Worm (Caenorhabditis elegans) whole organism, late embryonic: ENCODE results near the gene tars-1.
A peak's percentile ranks its signal among the peaks of the same experiment; 100 is the strongest.

Experiments
- C08G9.2 ChIP-seq: sonication (generic microtip); optimal IDR thresholded peaks from 2 replicates; lab custom pipeline; 2016; ENCODE audit warnings: mild to moderate bottlenecking, missing genetic modification characterization, moderate library complexity, missing compliant biosample characterization
- C38D4.7 ChIP-seq: fragments of 200-800 bp; sonication (Bioruptor generic); optimal IDR thresholded peaks from 2 replicates; lab custom pipeline; 2018; ENCODE audit warnings: mild to moderate bottlenecking, missing genetic modification characterization, moderate library complexity, missing compliant biosample characterization
- K09A11.1 ChIP-seq: sonication (generic microtip); optimal IDR thresholded peaks from 2 replicates; lab custom pipeline; 2017; ENCODE audit warnings: antibody characterized with exemption, mild to moderate bottlenecking, missing genetic modification characterization, missing compliant biosample characterization; ENCODE audit not compliant: insufficient read depth
- ahr-1 ChIP-seq: sonication (generic microtip); optimal IDR thresholded peaks from 2 replicates; lab custom pipeline; 2016; ENCODE audit warnings: missing genetic modification characterization, missing compliant biosample characterization
- ama-1 ChIP-seq: fragments of 150-350 bp; optimal IDR thresholded peaks from 2 replicates; lab custom pipeline; 2014
- ceh-14 ChIP-seq: sonication (generic microtip); optimal IDR thresholded peaks from 2 replicates; lab custom pipeline; 2016; ENCODE audit warnings: missing genotype, missing genetic modification characterization, missing compliant biosample characterization
- ceh-18 ChIP-seq: sonication (generic microtip); optimal IDR thresholded peaks from 2 replicates; lab custom pipeline; 2016; ENCODE audit warnings: missing genetic modification characterization, missing compliant biosample characterization
- ceh-19 ChIP-seq: fragments of 200-800 bp; sonication (Bioruptor generic); optimal IDR thresholded peaks from 2 replicates; lab custom pipeline; 2018; ENCODE audit warnings: mild to moderate bottlenecking, missing genetic modification characterization, missing compliant biosample characterization
- ceh-24 ChIP-seq: sonication (generic microtip); optimal IDR thresholded peaks from 2 replicates; lab custom pipeline; 2016; ENCODE audit warnings: mild to moderate bottlenecking, missing genetic modification characterization, missing compliant biosample characterization
- ceh-31 ChIP-seq: sonication (generic microtip); optimal IDR thresholded peaks from 2 replicates; lab custom pipeline; 2016; ENCODE audit warnings: missing genetic modification characterization, missing compliant biosample characterization
- ceh-34 ChIP-seq: sonication (generic microtip); optimal IDR thresholded peaks from 2 replicates; lab custom pipeline; 2016; ENCODE audit warnings: mild to moderate bottlenecking, missing genetic modification characterization, missing compliant biosample characterization
- ceh-6 ChIP-seq: fragments of 200-800 bp; sonication (Bioruptor generic); optimal IDR thresholded peaks from 2 replicates; lab custom pipeline; 2018; ENCODE audit warnings: mild to moderate bottlenecking, missing genetic modification characterization, missing compliant biosample characterization
- dmd-4 ChIP-seq: sonication (generic microtip); optimal IDR thresholded peaks from 2 replicates; lab custom pipeline; 2016; ENCODE audit warnings: borderline replicate concordance, missing genetic modification characterization, missing compliant biosample characterization
- dve-1 ChIP-seq: sonication (generic microtip); optimal IDR thresholded peaks from 2 replicates; lab custom pipeline; 2017; ENCODE audit warnings: antibody characterized with exemption, mild to moderate bottlenecking, missing genetic modification characterization, missing compliant biosample characterization
- elt-2 ChIP-seq: sonication (generic microtip); optimal IDR thresholded peaks from 2 replicates; lab custom pipeline; 2016; ENCODE audit warnings: missing genetic modification reagents, missing genetic modification characterization, missing compliant biosample characterization
- elt-4 ChIP-seq: sonication (generic microtip); optimal IDR thresholded peaks from 2 replicates; lab custom pipeline; 2016; ENCODE audit warnings: missing genetic modification characterization, missing compliant biosample characterization
- ets-4 ChIP-seq: sonication (generic microtip); optimal IDR thresholded peaks from 2 replicates; lab custom pipeline; 2016; ENCODE audit warnings: missing genetic modification characterization, missing compliant biosample characterization
- fax-1 ChIP-seq: sonication (generic microtip); optimal IDR thresholded peaks from 2 replicates; lab custom pipeline; 2016; ENCODE audit warnings: missing genotype, missing genetic modification characterization, missing compliant biosample characterization
- fkh-10 ChIP-seq: fragments of 150-350 bp; optimal IDR thresholded peaks from 2 replicates; lab custom pipeline; 2014; ENCODE audit warnings: missing biosample characterization, missing genetic modification reagents, missing genetic modification characterization
- fkh-6 ChIP-seq: sonication (generic microtip); optimal IDR thresholded peaks from 2 replicates; lab custom pipeline; 2016; ENCODE audit warnings: missing genetic modification characterization, missing compliant biosample characterization
- hlh-8 ChIP-seq: sonication (generic microtip); optimal IDR thresholded peaks from 2 replicates; lab custom pipeline; 2016; ENCODE audit warnings: missing genotype, missing genetic modification characterization, missing compliant biosample characterization
- lim-6 ChIP-seq: sonication (generic microtip); optimal IDR thresholded peaks from 2 replicates; lab custom pipeline; 2016; ENCODE audit warnings: missing genetic modification characterization, missing compliant biosample characterization
- lin-11 ChIP-seq: fragments of 200-800 bp; sonication (Bioruptor generic); optimal IDR thresholded peaks from 2 replicates; lab custom pipeline; 2018; ENCODE audit warnings: mild to moderate bottlenecking, missing genetic modification characterization, missing compliant biosample characterization
- madf-2 ChIP-seq: sonication (generic microtip); optimal IDR thresholded peaks from 2 replicates; lab custom pipeline; 2017; ENCODE audit warnings: missing genetic modification characterization, missing compliant biosample characterization
- mec-3 ChIP-seq: sonication (generic microtip); optimal IDR thresholded peaks from 2 replicates; lab custom pipeline; 2016; ENCODE audit warnings: borderline replicate concordance, missing genetic modification characterization, missing compliant biosample characterization
- nfya-1 ChIP-seq: sonication (generic microtip); optimal IDR thresholded peaks from 2 replicates; lab custom pipeline; 2017; ENCODE audit warnings: missing genetic modification characterization, mild to moderate bottlenecking, missing compliant biosample characterization, antibody characterized with exemption, moderate library complexity
- nhr-232 ChIP-seq: sonication (generic microtip); optimal IDR thresholded peaks from 2 replicates; lab custom pipeline; 2016; ENCODE audit warnings: missing genetic modification characterization, missing compliant biosample characterization
- npax-4 ChIP-seq: sonication (generic microtip); optimal IDR thresholded peaks from 2 replicates; lab custom pipeline; 2016; ENCODE audit warnings: missing genetic modification characterization, missing compliant biosample characterization
- pag-3 ChIP-seq: sonication (generic microtip); optimal IDR thresholded peaks from 2 replicates; lab custom pipeline; 2016; ENCODE audit warnings: missing compliant biosample characterization, missing genetic modification characterization, borderline replicate concordance
- pat-9 ChIP-seq: fragments of 200-800 bp; sonication (Bioruptor generic); optimal IDR thresholded peaks from 2 replicates; lab custom pipeline; 2018; ENCODE audit warnings: mild to moderate bottlenecking, missing genetic modification characterization, moderate library complexity, missing compliant biosample characterization
- pax-1 ChIP-seq: fragments of 150-350 bp; optimal IDR thresholded peaks from 2 replicates; lab custom pipeline; 2014; ENCODE audit warnings: missing biosample characterization, missing genetic modification characterization
- pha-4 ChIP-seq: fragments of 150-350 bp; optimal IDR thresholded peaks from 2 replicates; lab custom pipeline; 2018; ENCODE audit warnings: missing biosample characterization, missing genetic modification reagents, missing genetic modification characterization
- pqm-1 ChIP-seq: sonication (generic microtip); optimal IDR thresholded peaks from 2 replicates; lab custom pipeline; 2016; ENCODE audit warnings: missing genetic modification characterization, missing compliant biosample characterization
- ref-2 ChIP-seq: sonication (generic microtip); optimal IDR thresholded peaks from 2 replicates; lab custom pipeline; 2016; ENCODE audit warnings: missing genetic modification characterization, missing compliant biosample characterization
- rnt-1 ChIP-seq: sonication (generic microtip); optimal IDR thresholded peaks from 2 replicates; lab custom pipeline; 2016; ENCODE audit warnings: missing genetic modification characterization, missing compliant biosample characterization
- sox-4 ChIP-seq: sonication (generic microtip); optimal IDR thresholded peaks from 2 replicates; lab custom pipeline; 2017; ENCODE audit warnings: mild to moderate bottlenecking, missing genetic modification characterization, inconsistent platforms, missing compliant biosample characterization
- ttx-3 ChIP-seq: sonication (generic microtip); optimal IDR thresholded peaks from 2 replicates; lab custom pipeline; 2016; ENCODE audit warnings: missing genetic modification reagents, missing genetic modification characterization, missing compliant biosample characterization
- unc-3 ChIP-seq, 2 experiments: fragments of 200-800 bp in 1 of 2; sonication (Bioruptor generic) in 1 of 2; sonication (generic microtip) in 1 of 2; conservative IDR thresholded peaks in 1 of 2; optimal IDR thresholded peaks in 1 of 2; 2 replicates each; pipeline versions ENCODE4 v1.3.6 to Lab custom; 2016 to 2022; ENCODE audit warnings: missing compliant biosample characterization in 2 of 2, missing genetic modification characterization in 2 of 2, missing genetic modification reagents in 1 of 2
- unc-42 ChIP-seq: sonication (generic microtip); optimal IDR thresholded peaks from 2 replicates; lab custom pipeline; 2016; ENCODE audit warnings: missing genotype, missing genetic modification characterization, missing compliant biosample characterization
- unc-55 ChIP-seq: sonication (generic microtip); optimal IDR thresholded peaks from 2 replicates; lab custom pipeline; 2017; ENCODE audit warnings: missing biosample characterization, missing genetic modification reagents, missing genetic modification characterization
- unc-86 ChIP-seq: sonication (generic microtip); optimal IDR thresholded peaks from 2 replicates; lab custom pipeline; 2016; ENCODE audit warnings: missing genetic modification characterization, missing compliant biosample characterization
- zip-5 ChIP-seq: sonication (generic microtip); optimal IDR thresholded peaks from 2 replicates; lab custom pipeline; 2016; ENCODE audit warnings: missing genetic modification characterization, missing compliant biosample characterization
- ztf-16 ChIP-seq: sonication (generic microtip); optimal IDR thresholded peaks from 2 replicates; lab custom pipeline; 2017; ENCODE audit warnings: missing genetic modification characterization, missing compliant biosample characterization

tars-1 gene

DNA sequence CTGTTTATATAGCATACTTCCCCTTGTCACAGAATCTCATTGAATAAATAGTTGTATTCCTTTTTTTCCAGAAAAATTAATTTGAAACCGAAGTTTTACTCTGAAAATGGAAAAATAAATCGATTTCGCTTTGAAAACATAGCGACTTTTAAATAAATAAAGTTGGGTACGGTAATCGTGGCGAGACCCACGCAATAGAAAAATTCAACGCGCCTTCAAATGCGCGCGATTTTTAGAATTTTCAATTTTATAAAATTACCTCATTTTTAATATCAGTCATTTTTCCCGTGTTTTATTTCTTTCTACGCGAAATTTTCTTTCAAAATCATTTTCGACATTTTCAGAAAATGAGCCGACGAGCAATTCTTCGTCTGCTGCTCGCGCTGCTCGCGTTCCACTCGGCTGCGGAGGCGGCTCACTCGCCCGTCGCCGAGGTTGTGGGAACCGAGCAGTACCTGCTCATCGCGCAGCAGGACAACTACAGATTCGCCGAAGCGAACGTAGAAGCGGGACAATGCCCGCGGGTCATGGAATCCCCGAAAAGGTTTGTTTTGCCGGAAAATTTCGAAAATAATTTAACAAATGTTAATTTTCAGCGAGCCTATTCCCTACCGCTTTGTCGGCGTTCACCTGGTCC, 31.1 kb upstream of the tars-1 start, which contains the start of gene F13D12.5:
Gene F13D12.5, plus strand, starts transcription at position 345 of the 637 bp plus-strand sequence.
- TF ChIP-seq unc-86 (tag; lab: Kevin White, UChicago) = no peak
- no peak for TF ChIP-seq ref-2 (tag; lab: Kevin White, UChicago)
- no peak for TF ChIP-seq elt-4 (tag; lab: Kevin White, UChicago)
- no peak for TF ChIP-seq elt-2 (tag; lab: Kevin White, UChicago)
- TF ChIP-seq ceh-34 (tag; lab: Kevin White, UChicago) = no peak
- no peak for TF ChIP-seq nhr-232
- no peak for TF ChIP-seq pax-1
- TF ChIP-seq unc-3 (GFP tag; conservative IDR thresholded peaks at IDR 0.05; lab: Robert Waterston, UW) = no peak
- TF ChIP-seq unc-3 (tag; optimal IDR thresholded peaks at IDR 0.05; lab: Kevin White, UChicago) = no peak
- no peak for TF ChIP-seq zip-5
- no peak for TF ChIP-seq C38D4.7 (GFP tag; lab: Kevin White, UChicago)
- no peak for TF ChIP-seq ztf-16
- no peak for TF ChIP-seq fkh-10
- TF ChIP-seq ceh-14 (tag; lab: Kevin White, UChicago) = no peak
- no peak for TF ChIP-seq madf-2 (tag; lab: Kevin White, UChicago)
- no peak for TF ChIP-seq fkh-6 (tag; lab: Kevin White, UChicago)
- no peak for TF ChIP-seq pqm-1 (tag; lab: Kevin White, UChicago)
- TF ChIP-seq dmd-4 (tag; lab: Kevin White, UChicago) = no peak

DNA sequence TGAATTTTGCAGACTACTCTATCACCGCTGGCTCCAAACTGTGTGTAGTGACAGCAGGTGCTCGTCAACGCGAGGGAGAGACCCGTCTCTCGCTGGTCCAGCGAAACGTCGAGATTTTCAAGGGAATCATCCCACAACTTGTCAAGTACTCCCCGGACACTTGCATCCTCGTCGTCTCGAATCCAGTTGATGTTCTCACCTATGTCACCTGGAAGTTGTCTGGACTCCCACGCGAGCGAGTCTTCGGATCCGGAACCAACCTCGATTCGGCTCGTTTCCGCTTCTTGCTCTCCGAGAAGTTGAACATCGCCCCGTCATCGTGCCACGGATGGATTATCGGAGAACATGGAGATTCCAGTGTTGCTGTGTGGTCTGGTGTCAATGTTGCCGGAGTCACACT, 30.2 kb upstream of the tars-1 start:
- no peak for TF ChIP-seq pat-9
- TF ChIP-seq ceh-6 (GFP tag; lab: Kevin White, UChicago) = no peak
- no peak for TF ChIP-seq fkh-10
- TF ChIP-seq hlh-8 (tag; lab: Kevin White, UChicago) = no peak
- no peak for TF ChIP-seq fkh-6 (tag; lab: Kevin White, UChicago)
- TF ChIP-seq dve-1 (tag; lab: Kevin White, UChicago) = no peak
- TF ChIP-seq pag-3 = no peak

ce11 chrII:11724362-11724761, 28.9 kb upstream of the tars-1 start:
- TF ChIP-seq npax-4 (tag; lab: Kevin White, UChicago) (no peak), ceh-31 (tag; lab: Kevin White, UChicago) (peak; percentile 34), madf-2 (tag; lab: Kevin White, UChicago) (no peak), fax-1 (tag; lab: Kevin White, UChicago) (no peak), C08G9.2 (tag; lab: Kevin White, UChicago) (no peak), unc-42 (peak; percentile 86), ttx-3 (tag; lab: Kevin White, UChicago) (no peak), ets-4 (tag; lab: Kevin White, UChicago) (no peak), zip-5 (no peak), mec-3 (tag; lab: Kevin White, UChicago) (no peak), ceh-19 (no peak), ref-2 (tag; lab: Kevin White, UChicago) (no peak), unc-55 (GFP tag; lab: Kevin White, UChicago) (peak; percentile 29), nhr-232 (no peak), ceh-18 (tag; lab: Kevin White, UChicago) (peak; percentile 33), ceh-14 (tag; lab: Kevin White, UChicago) (no peak), ceh-24 (no peak), pha-4 (no peak), sox-4 (tag; lab: Kevin White, UChicago) (no peak), nfya-1 (peak; percentile 17), ama-1 (lab: Kevin White, UChicago) (no peak), lim-6 (tag; lab: Kevin White, UChicago) (no peak), K09A11.1 (tag; lab: Kevin White, UChicago) (no peak), ceh-34 (tag; lab: Kevin White, UChicago) (no peak), hlh-8 (tag; lab: Kevin White, UChicago) (no peak), dmd-4 (tag; lab: Kevin White, UChicago) (no peak), rnt-1 (no peak), lin-11 (no peak), ahr-1 (no peak), pqm-1 (tag; lab: Kevin White, UChicago) (no peak)
